Worm (Caenorhabditis elegans) whole organism, early embryonic: Measurements from ENCODE around the gene Y38H6C.23.
A peak's percentile ranks its signal among the peaks of the same experiment; 100 is the strongest.

Source experiments
- B0310.2 ChIP-seq: sonication (generic microtip); optimal IDR thresholded peaks from 2 replicates; lab custom pipeline; 2016; ENCODE audit warnings: mild to moderate bottlenecking, missing genetic modification characterization, missing compliant biosample characterization
- F13C5.2 ChIP-seq: sonication (generic microtip); optimal IDR thresholded peaks from 2 replicates; lab custom pipeline; 2017; ENCODE audit warnings: mild to moderate bottlenecking, missing genetic modification characterization, inconsistent platforms, missing compliant biosample characterization
- aly-1 ChIP-seq: sonication (generic microtip); optimal IDR thresholded peaks from 2 replicates; lab custom pipeline; 2016; ENCODE audit warnings: missing genetic modification characterization, missing compliant biosample characterization
- ama-1 ChIP-seq: fragments of 150-350 bp; optimal IDR thresholded peaks from 2 replicates; lab custom pipeline; 2014
- ceh-13 ChIP-seq: fragments of 200-800 bp; sonication (Bioruptor generic); optimal IDR thresholded peaks from 2 replicates; lab custom pipeline; 2018; ENCODE audit warnings: mild to moderate bottlenecking, missing genetic modification characterization, missing compliant biosample characterization
- ceh-36 ChIP-seq: sonication (generic microtip); optimal IDR thresholded peaks from 2 replicates; lab custom pipeline; 2016; ENCODE audit warnings: missing genetic modification characterization, inconsistent platforms, missing compliant biosample characterization
- ets-7 ChIP-seq: sonication (generic microtip); optimal IDR thresholded peaks from 2 replicates; lab custom pipeline; 2016; ENCODE audit warnings: missing genotype, missing genetic modification characterization, missing compliant biosample characterization
- flt-1 ChIP-seq: fragments of 200-800 bp; sonication (Bioruptor generic); IDR thresholded peaks from 2 replicates; pipeline ENCODE4 v1.3.6; 2022; ENCODE audit warnings: missing genetic modification characterization, missing compliant biosample characterization
- hmbx-1 ChIP-seq: sonication (generic microtip); optimal IDR thresholded peaks from 2 replicates; lab custom pipeline; 2016; ENCODE audit warnings: mild to moderate bottlenecking, missing genetic modification characterization, missing compliant biosample characterization
- hmg-4 ChIP-seq: fragments of 200-800 bp; sonication (Bioruptor generic); optimal IDR thresholded peaks from 2 replicates; lab custom pipeline; 2018; ENCODE audit warnings: mild to moderate bottlenecking, missing genetic modification characterization, missing compliant biosample characterization
- hnd-1 ChIP-seq: sonication (generic microtip); optimal IDR thresholded peaks from 2 replicates; lab custom pipeline; 2016; ENCODE audit warnings: missing genetic modification characterization, missing compliant biosample characterization
- pes-1 ChIP-seq: fragments of 200-800 bp; sonication (Bioruptor generic); IDR thresholded peaks from 2 replicates; pipeline ENCODE4 v1.3.6; 2022; ENCODE audit warnings: missing genetic modification reagents, missing genetic modification characterization, missing compliant biosample characterization
- scrt-1 ChIP-seq: fragments of 200-800 bp; sonication (Bioruptor generic); IDR thresholded peaks from 2 replicates; pipeline ENCODE4 v1.3.6; 2022; ENCODE audit warnings: missing genetic modification characterization, missing compliant biosample characterization
- sea-1 ChIP-seq: fragments of 200-800 bp; sonication (Bioruptor generic); conservative IDR thresholded peaks from 2 replicates; pipeline ENCODE4 v1.3.6; 2022; ENCODE audit warnings: missing genetic modification characterization, missing compliant biosample characterization
- tbx-11 ChIP-seq: fragments of 200-800 bp; sonication (Bioruptor generic); IDR thresholded peaks from 2 replicates; pipeline ENCODE4 v1.3.6; 2022; ENCODE audit warnings: missing genetic modification characterization, missing compliant biosample characterization
- tbx-37 ChIP-seq: fragments of 200-800 bp; sonication (Bioruptor generic); conservative IDR thresholded peaks from 2 replicates; pipeline ENCODE4 v1.3.6; 2022; ENCODE audit warnings: missing genetic modification reagents, missing genetic modification characterization, missing compliant biosample characterization
- tra-4 ChIP-seq: sonication (generic microtip); optimal IDR thresholded peaks from 2 replicates; lab custom pipeline; 2017; ENCODE audit warnings: missing genetic modification characterization, missing compliant biosample characterization

Gene Y38H6C.23

ce11 chrV:20556260-20556659 is at the start of gene Y38H6C.23:
Y38H6C.23 (minus strand) TSS chrV:20556360.
- TF ChIP-seq ets-7 (tag; lab: Kevin White, UChicago) = no peak

- TF ChIP-seq hmbx-1 (tag; lab: Kevin White, UChicago) = no peak
- TF ChIP-seq pes-1 = peak; percentile 36; the same call in 1 of the 2 replicates
These were observed 48.5 kb upstream of the Y38H6C.23 start, which contains the start of gene ttr-57 for ce11 chrV:20604606-20605155. ttr-57 (plus strand) TSS chrV:20605105.

- no peak for TF ChIP-seq sea-1 (GFP tag; lab: Robert Waterston, UW)
- no peak for TF ChIP-seq tbx-11 (GFP tag; lab: Robert Waterston, UW)
- TF ChIP-seq pes-1 = no peak
- no peak for TF ChIP-seq B0310.2 (tag; lab: Kevin White, UChicago)
- TF ChIP-seq aly-1 = no peak
- no peak for TF ChIP-seq ama-1 (lab: Kevin White, UChicago)
- TF ChIP-seq tra-4 (tag; lab: Kevin White, UChicago) = no peak
- TF ChIP-seq hnd-1 = no peak
- TF ChIP-seq ets-7 (tag; lab: Kevin White, UChicago) = no peak
- TF ChIP-seq ceh-36 (tag; lab: Kevin White, UChicago) = no peak
- no peak for TF ChIP-seq tbx-37 (GFP tag; lab: Robert Waterston, UW)
- TF ChIP-seq flt-1 (GFP tag; lab: Robert Waterston, UW) = no peak
- TF ChIP-seq hmbx-1 (tag; lab: Kevin White, UChicago) = no peak
- no peak for TF ChIP-seq scrt-1 (GFP tag; lab: Robert Waterston, UW)
- no peak for TF ChIP-seq F13C5.2 (tag; lab: Kevin White, UChicago)
- no peak for TF ChIP-seq hmg-4 (GFP tag; lab: Kevin White, UChicago)
- TF ChIP-seq ceh-13 (GFP tag; lab: Kevin White, UChicago) = no peak
These were observed 46.9 kb upstream of the Y38H6C.23 start, which contains the start of gene ttr-11 for ce11 chrV:20603014-20603413. ttr-11 (plus strand) TSS chrV:20603314.

ce11 chrV:20600704-20601103 is 44.5 kb upstream of the Y38H6C.23 start:
- TF ChIP-seq hmg-4 (GFP tag; lab: Kevin White, UChicago) = no peak
- no peak for TF ChIP-seq tbx-11 (GFP tag; lab: Robert Waterston, UW)
- TF ChIP-seq sea-1 (GFP tag; lab: Robert Waterston, UW) = no peak
- no peak for TF ChIP-seq ceh-13 (GFP tag; lab: Kevin White, UChicago)

ce11 chrV:20599795-20600194 is 43.6 kb upstream of the Y38H6C.23 start, which contains the start of gene col-163:
col-163 (plus strand) TSS chrV:20600095.
- TF ChIP-seq hnd-1 (no peak), ceh-13 (GFP tag; lab: Kevin White, UChicago) (no peak), aly-1 (no peak), B0310.2 (tag; lab: Kevin White, UChicago) (no peak), hmg-4 (GFP tag; lab: Kevin White, UChicago) (no peak), flt-1 (GFP tag; lab: Robert Waterston, UW) (no peak), F13C5.2 (tag; lab: Kevin White, UChicago) (no peak), pes-1 (no peak), ceh-36 (tag; lab: Kevin White, UChicago) (no peak), tbx-11 (GFP tag; lab: Robert Waterston, UW) (no peak)

ce11 chrV:20597076-20597475 is 40.9 kb upstream of the Y38H6C.23 start, which contains the start of gene F46B3.1:
F46B3.1 (minus strand) TSS chrV:20597176.
- TF ChIP-seq flt-1 (GFP tag; lab: Robert Waterston, UW) = no peak
- TF ChIP-seq F13C5.2 (tag; lab: Kevin White, UChicago) = no peak
- TF ChIP-seq ama-1 (lab: Kevin White, UChicago) = no peak
- TF ChIP-seq tbx-11 (GFP tag; lab: Robert Waterston, UW) = no peak
- TF ChIP-seq scrt-1 (GFP tag; lab: Robert Waterston, UW) = no peak
- no peak for TF ChIP-seq hmg-4 (GFP tag; lab: Kevin White, UChicago)
- TF ChIP-seq ets-7 (tag; lab: Kevin White, UChicago) = no peak
- TF ChIP-seq B0310.2 (tag; lab: Kevin White, UChicago) = no peak
- no peak for TF ChIP-seq hnd-1
- TF ChIP-seq pes-1 = no peak
- TF ChIP-seq aly-1 = no peak
- no peak for TF ChIP-seq hmbx-1 (tag; lab: Kevin White, UChicago)
- TF ChIP-seq tra-4 (tag; lab: Kevin White, UChicago) = no peak
- no peak for TF ChIP-seq sea-1 (GFP tag; lab: Robert Waterston, UW)
- TF ChIP-seq ceh-13 (GFP tag; lab: Kevin White, UChicago) = no peak

- TF ChIP-seq aly-1 = no peak
- no peak for TF ChIP-seq tra-4 (tag; lab: Kevin White, UChicago)
- TF ChIP-seq ceh-36 (tag; lab: Kevin White, UChicago) = no peak
- TF ChIP-seq ets-7 (tag; lab: Kevin White, UChicago) = no peak
- TF ChIP-seq hnd-1 = no peak
- TF ChIP-seq ama-1 (lab: Kevin White, UChicago) = no peak
- no peak for TF ChIP-seq hmbx-1 (tag; lab: Kevin White, UChicago)
- no peak for TF ChIP-seq sea-1 (GFP tag; lab: Robert Waterston, UW)
- TF ChIP-seq scrt-1 (GFP tag; lab: Robert Waterston, UW) = no peak
- no peak for TF ChIP-seq ceh-13 (GFP tag; lab: Kevin White, UChicago)
- TF ChIP-seq F13C5.2 (tag; lab: Kevin White, UChicago) = no peak
- no peak for TF ChIP-seq pes-1
- TF ChIP-seq hmg-4 (GFP tag; lab: Kevin White, UChicago) = no peak
- no peak for TF ChIP-seq tbx-37 (GFP tag; lab: Robert Waterston, UW)
- TF ChIP-seq flt-1 (GFP tag; lab: Robert Waterston, UW) = no peak
- TF ChIP-seq B0310.2 (tag; lab: Kevin White, UChicago) = no peak
- TF ChIP-seq tbx-11 (GFP tag; lab: Robert Waterston, UW) = no peak
These were observed 39.5 kb upstream of the Y38H6C.23 start, which contains the start of gene F26F2.11 for ce11 chrV:20595653-20596052. F26F2.11 (minus strand) TSS chrV:20595753.
